Worm (Caenorhabditis elegans) whole organism, mixed stage, embryonic: ENCODE measurements around the gene cyd-1.

Source experiments
- ceh-83 ChIP-seq: fragments of 200-800 bp; sonication (Bioruptor generic); optimal IDR thresholded peaks from 2 replicates; lab custom pipeline; 2018; ENCODE audit warnings: mild to moderate bottlenecking, missing genetic modification characterization, missing compliant biosample characterization
- ces-1 ChIP-seq: fragments of 150-350 bp; optimal IDR thresholded peaks from 2 replicates; lab custom pipeline; 2014; ENCODE audit warnings: missing biosample characterization, missing genetic modification reagents, missing genetic modification characterization
- elt-1 ChIP-seq: sonication (generic microtip); optimal IDR thresholded peaks from 2 replicates; lab custom pipeline; 2017; ENCODE audit warnings: missing genetic modification characterization, mild to moderate bottlenecking, missing compliant biosample characterization, antibody characterized with exemption, moderate library complexity, borderline replicate concordance; ENCODE audit not compliant: insufficient read depth
- lin-13 ChIP-seq: fragments of 150-350 bp; optimal IDR thresholded peaks from 2 replicates; lab custom pipeline; 2014; ENCODE audit warnings: missing biosample characterization, missing genetic modification characterization
- nhr-237 ChIP-seq: fragments of 150-350 bp; optimal IDR thresholded peaks from 2 replicates; lab custom pipeline; 2014; ENCODE audit warnings: missing biosample characterization, missing genetic modification characterization
- nhr-28 ChIP-seq: fragments of 150-350 bp; optimal IDR thresholded peaks from 2 replicates; lab custom pipeline; 2014; ENCODE audit warnings: missing biosample characterization, missing genetic modification characterization
- nhr-76 ChIP-seq: sonication (generic microtip); optimal IDR thresholded peaks from 2 replicates; lab custom pipeline; 2017; ENCODE audit warnings: missing biosample characterization, missing genetic modification characterization
- sem-2 ChIP-seq: fragments of 200-800 bp; sonication (Bioruptor generic); optimal IDR thresholded peaks from 2 replicates; lab custom pipeline; 2018; ENCODE audit warnings: mild to moderate bottlenecking, missing genetic modification characterization, missing compliant biosample characterization
- unc-39 ChIP-seq: fragments of 150-350 bp; optimal IDR thresholded peaks from 2 replicates; lab custom pipeline; 2014; ENCODE audit warnings: missing biosample characterization, missing genetic modification characterization
- unc-62 ChIP-seq: fragments of 150-350 bp; optimal IDR thresholded peaks from 2 replicates; lab custom pipeline; 2014; ENCODE audit warnings: missing biosample characterization, missing genetic modification reagents, missing genetic modification characterization

DNA sequence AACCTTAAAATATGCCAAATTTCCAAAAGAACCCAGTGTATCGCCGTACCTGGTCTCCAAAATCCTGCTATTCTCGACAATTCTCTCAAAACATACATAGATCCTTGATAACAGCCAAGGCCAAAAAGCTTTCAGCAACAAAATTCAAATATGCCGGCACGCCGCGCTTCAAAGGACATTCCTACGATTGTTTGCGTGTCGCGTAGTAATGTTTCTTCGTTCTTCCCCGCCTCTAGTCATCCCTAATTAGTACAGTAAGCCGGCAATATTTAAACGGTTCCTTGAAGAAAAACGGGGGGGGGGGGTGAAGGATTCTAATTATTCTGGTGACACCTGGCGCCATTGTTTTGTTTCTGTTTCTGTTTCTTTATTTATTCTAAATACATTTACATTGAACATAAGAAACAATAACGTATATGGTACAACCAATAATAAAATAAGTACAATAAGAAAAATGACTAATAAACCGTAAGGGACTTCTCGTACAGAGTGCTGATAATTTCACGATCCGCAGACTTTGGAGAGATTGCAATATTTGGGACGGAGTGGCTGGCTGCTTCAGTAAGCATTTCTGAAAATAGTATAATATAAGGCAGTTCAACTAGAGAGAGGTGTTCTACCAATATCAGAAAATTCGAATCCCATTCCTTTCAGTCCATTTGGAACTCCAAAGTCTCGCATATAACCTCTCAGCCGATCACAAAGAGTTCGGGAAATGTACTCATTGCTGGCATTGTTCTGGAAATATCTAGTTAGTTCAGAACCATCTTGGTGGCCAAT, 13.8 kb downstream of the cyd-1 start:
- TF ChIP-seq ceh-83, result no peak
- no peak for TF ChIP-seq unc-39 (tag; lab: Kevin White, UChicago)
- TF ChIP-seq nhr-237 (tag; lab: Kevin White, UChicago), result no peak
- TF ChIP-seq ces-1 (GFP tag; lab: Kevin White, UChicago), result no peak
- TF ChIP-seq sem-2, result no peak
- TF ChIP-seq elt-1, result no peak
- TF ChIP-seq lin-13, result no peak
- TF ChIP-seq nhr-28 (tag; lab: Kevin White, UChicago), result no peak
- no peak for TF ChIP-seq unc-62 (GFP tag; lab: Kevin White, UChicago)
- TF ChIP-seq nhr-76 (tag; lab: Kevin White, UChicago), result no peak
